Fruit fly (Drosophila melanogaster): ENCODE data around the gene Msr-110.

Msr-110 gene

dm6 chr3L:5603860-5604415 is 26.8 kb upstream of the Msr-110 start, which contains the start of gene TM9SF3 (continued):
- TF ChIP-seq p53 (GFP tag; optimal IDR thresholded peaks at IDR 0.05): no peak
- no peak for TF ChIP-seq Doc2 (GFP tag; IDR thresholded peaks at IDR 0.05)
- TF ChIP-seq CG4282 (GFP tag; optimal IDR thresholded peaks at IDR 0.05): no peak
- peak in 1 of 2 experiments; percentile 32 for TF ChIP-seq Hr51 (GFP tag; optimal IDR thresholded peaks at IDR 0.05)
- peak; percentile 60 for TF ChIP-seq nmo (GFP tag; optimal IDR thresholded peaks at IDR 0.05)
- peak; percentile 88 for TF ChIP-seq CG16813 (GFP tag; IDR thresholded peaks at IDR 0.05; ENCODE audit: partially characterized antibody)
- TF ChIP-seq sisA (GFP tag; IDR thresholded peaks at IDR 0.05): no peak
- TF ChIP-seq CG13424 (tag; optimal IDR thresholded peaks at IDR 0.05): no peak
- TF ChIP-seq trem (tag; optimal IDR thresholded peaks at IDR 0.05): peak; percentile 37
- TF ChIP-seq CoRest (tag; optimal IDR thresholded peaks at IDR 0.05): peak; percentile 41
- peak; percentile 81 for TF ChIP-seq zen2 (GFP tag; IDR thresholded peaks at IDR 0.05; ENCODE audit: partially characterized antibody)
- TF ChIP-seq Pdp1 (GFP tag; optimal IDR thresholded peaks at IDR 0.05): peak; percentile 1 to 23
- TF ChIP-seq pfk (GFP tag; optimal IDR thresholded peaks at IDR 0.05): no peak
- TF ChIP-seq corto (GFP tag; optimal IDR thresholded peaks at IDR 0.05): no peak
- TF ChIP-seq CG7928 (GFP tag; optimal IDR thresholded peaks at IDR 0.05): peak; percentile 9
- peak; percentile 46 for TF ChIP-seq mam (GFP tag; optimal IDR thresholded peaks at IDR 0.05)
- no peak for TF ChIP-seq CG7745 (tag; optimal IDR thresholded peaks at IDR 0.05)
- TF ChIP-seq CG34376 (GFP tag; optimal IDR thresholded peaks at IDR 0.05): no peak
- TF ChIP-seq hbn (GFP tag; IDR thresholded peaks at IDR 0.05; ENCODE audit: partially characterized antibody): peak; percentile 68
- TF ChIP-seq CG17912 (GFP tag; optimal IDR thresholded peaks at IDR 0.05): no peak
- peak; percentile 34 for TF ChIP-seq CG12155 (GFP tag; optimal IDR thresholded peaks at IDR 0.05)
- TF ChIP-seq CG11093 (GFP tag; IDR thresholded peaks at IDR 0.05): no peak
- no peak for TF ChIP-seq fru (optimal IDR thresholded peaks at IDR 0.05)
- TF ChIP-seq Xbp1 (GFP tag; optimal IDR thresholded peaks at IDR 0.05): peak; percentile 37
- no peak for TF ChIP-seq Lim3 (GFP tag; IDR thresholded peaks at IDR 0.05)
- no peak for TF ChIP-seq CG10209 (GFP tag; optimal IDR thresholded peaks at IDR 0.05)
- peak; percentile 5 to 14 for TF ChIP-seq dpn (GFP tag; optimal IDR thresholded peaks at IDR 0.05)
- no peak for TF ChIP-seq cas (GFP tag; IDR thresholded peaks at IDR 0.05)
- no peak for TF ChIP-seq bowl (GFP tag; IDR thresholded peaks at IDR 0.05)
- peak; percentile 89 for TF ChIP-seq Doc3 (GFP tag; IDR thresholded peaks at IDR 0.05; ENCODE audit: partially characterized antibody)
- no peak for TF ChIP-seq trh (GFP tag; optimal IDR thresholded peaks at IDR 0.05)
- TF ChIP-seq CG3163 (GFP tag; optimal IDR thresholded peaks at IDR 0.05): no peak
- no peak for TF ChIP-seq CG2889 (GFP tag; IDR thresholded peaks at IDR 0.05)
- no peak for TF ChIP-seq ind (GFP tag; optimal IDR thresholded peaks at IDR 0.05)
- TF ChIP-seq CG2202 (tag; optimal IDR thresholded peaks at IDR 0.05): no peak
- no peak for TF ChIP-seq CG14667 (GFP tag; IDR thresholded peaks at IDR 0.05)
- TF ChIP-seq Atf-2 (GFP tag; optimal IDR thresholded peaks at IDR 0.05): peak; percentile 11
- no peak for TF ChIP-seq Taf1 (GFP tag; IDR thresholded peaks at IDR 0.05)
- peak; percentile 25 for TF ChIP-seq CG10147 (GFP tag; optimal IDR thresholded peaks at IDR 0.05)
- TF ChIP-seq CG15011 (GFP tag; optimal IDR thresholded peaks at IDR 0.05): no peak
- TF ChIP-seq usp (GFP tag; optimal IDR thresholded peaks at IDR 0.05): no peak
- TF ChIP-seq bsh (GFP tag; optimal IDR thresholded peaks at IDR 0.05): peak in 1 of 2 experiments; percentile 8
- TF ChIP-seq tna (GFP tag; IDR thresholded peaks at IDR 0.05; ENCODE audit: partially characterized antibody): peak; percentile 62
- TF ChIP-seq CG3838 (GFP tag; optimal IDR thresholded peaks at IDR 0.05): no peak
- no peak for TF ChIP-seq klu (GFP tag; IDR thresholded peaks at IDR 0.05)
- no peak for TF ChIP-seq psq (GFP tag; optimal IDR thresholded peaks at IDR 0.05)
- TF ChIP-seq ato (GFP tag; IDR thresholded peaks at IDR 0.05; ENCODE audit: partially characterized antibody): peak; percentile 63
- no peak for TF ChIP-seq grn (GFP tag; optimal IDR thresholded peaks at IDR 0.05)
- no peak for TF ChIP-seq odd (GFP tag; optimal IDR thresholded peaks at IDR 0.05)
- TF ChIP-seq Hsf (GFP tag; optimal IDR thresholded peaks at IDR 0.05): peak; percentile 56
